Worm (Caenorhabditis elegans) whole organism, young adult: Measurements from ENCODE around the gene eor-2.

Experiments used
- F22D6.2 ChIP-seq: sonication (generic microtip); optimal IDR thresholded peaks from 2 replicates; lab custom pipeline; 2016; ENCODE audit warnings: mild to moderate bottlenecking, missing genetic modification characterization, missing compliant biosample characterization
- F55B11.4 ChIP-seq: sonication (generic microtip); optimal IDR thresholded peaks from 2 replicates; lab custom pipeline; 2016; ENCODE audit warnings: missing compliant biosample characterization, missing genetic modification characterization, borderline replicate concordance; ENCODE audit not compliant: insufficient read depth
- F57A8.1 ChIP-seq: fragments of 200-800 bp; sonication (Bioruptor generic); optimal IDR thresholded peaks from 2 replicates; lab custom pipeline; 2018; ENCODE audit warnings: mild to moderate bottlenecking, missing genetic modification characterization, moderate library complexity, missing compliant biosample characterization
- F57C9.4 ChIP-seq: sonication (generic microtip); optimal IDR thresholded peaks from 2 replicates; lab custom pipeline; 2017; ENCODE audit warnings: mild to moderate bottlenecking, missing genetic modification characterization, missing compliant biosample characterization
- K11D2.4 ChIP-seq: fragments of 200-800 bp; sonication (Bioruptor generic); IDR thresholded peaks from 2 replicates; pipeline ENCODE4 v1.3.6; 2022; ENCODE audit warnings: missing genetic modification reagents, missing genetic modification characterization, missing compliant biosample characterization
- T26A5.8 ChIP-seq: sonication (generic microtip); optimal IDR thresholded peaks from 2 replicates; lab custom pipeline; 2016; ENCODE audit warnings: missing genetic modification characterization, missing compliant biosample characterization
- ZK185.1 ChIP-seq: sonication (generic microtip); optimal IDR thresholded peaks from 2 replicates; lab custom pipeline; 2016; ENCODE audit warnings: mild to moderate bottlenecking, missing genetic modification characterization, missing compliant biosample characterization; ENCODE audit not compliant: poor library complexity, severe bottlenecking
- aptf-2 ChIP-seq: fragments of 200-800 bp; sonication (Bioruptor generic); conservative IDR thresholded peaks from 2 replicates; pipeline ENCODE4 v1.3.6; 2022; ENCODE audit warnings: missing genetic modification reagents, missing genetic modification characterization, missing compliant biosample characterization
- athp-1 ChIP-seq: sonication (generic microtip); optimal IDR thresholded peaks from 2 replicates; lab custom pipeline; 2017; ENCODE audit warnings: mild to moderate bottlenecking, missing genetic modification characterization, missing compliant biosample characterization
- attf-3 ChIP-seq: fragments of 200-800 bp; sonication (Bioruptor generic); conservative IDR thresholded peaks from 2 replicates; pipeline ENCODE4 v1.3.6; 2022; ENCODE audit warnings: missing genetic modification reagents, missing genetic modification characterization, missing compliant biosample characterization
- bed-1 ChIP-seq: fragments of 200-800 bp; sonication (Bioruptor generic); IDR thresholded peaks from 2 replicates; pipeline ENCODE4 v1.3.6; 2022; ENCODE audit warnings: missing genetic modification reagents, missing genetic modification characterization, missing compliant biosample characterization
- bed-2 ChIP-seq: fragments of 200-800 bp; sonication (Bioruptor generic); IDR thresholded peaks from 2 replicates; pipeline ENCODE4 v1.3.6; 2022; ENCODE audit warnings: missing genetic modification reagents, missing genetic modification characterization, missing compliant biosample characterization
- ccch-3 ChIP-seq: fragments of 200-800 bp; sonication (Bioruptor generic); optimal IDR thresholded peaks from 2 replicates; lab custom pipeline; 2018; ENCODE audit warnings: mild to moderate bottlenecking, missing genetic modification characterization, missing compliant biosample characterization
- ceh-27 ChIP-seq: fragments of 200-800 bp; sonication (Bioruptor generic); optimal IDR thresholded peaks from 2 replicates; lab custom pipeline; 2018; ENCODE audit warnings: mild to moderate bottlenecking, missing genetic modification characterization, moderate library complexity, missing compliant biosample characterization
- dpl-1 ChIP-seq: fragments of 150-350 bp; optimal IDR thresholded peaks from 2 replicates; lab custom pipeline; 2014; ENCODE audit warnings: missing biosample characterization, missing genetic modification reagents, missing genetic modification characterization
- egrh-3 ChIP-seq: fragments of 200-800 bp; sonication (Bioruptor generic); IDR thresholded peaks from 2 replicates; pipeline ENCODE4 v1.3.6; 2022; ENCODE audit warnings: missing genetic modification reagents, missing genetic modification characterization, missing compliant biosample characterization
- ekl-4 ChIP-seq: fragments of 200-800 bp; sonication (Bioruptor generic); IDR thresholded peaks from 2 replicates; pipeline ENCODE4 v1.3.6; 2022; ENCODE audit warnings: missing genetic modification reagents, missing genetic modification characterization, missing compliant biosample characterization
- ets-4 ChIP-seq: fragments of 200-800 bp; sonication (Bioruptor generic); optimal IDR thresholded peaks from 2 replicates; lab custom pipeline; 2018; ENCODE audit warnings: mild to moderate bottlenecking, missing genetic modification characterization, missing compliant biosample characterization
- hlh-12 ChIP-seq: sonication (generic microtip); optimal IDR thresholded peaks from 2 replicates; lab custom pipeline; 2016; ENCODE audit warnings: missing genetic modification characterization, missing compliant biosample characterization
- hmg-20 ChIP-seq: fragments of 200-800 bp; sonication (Bioruptor generic); IDR thresholded peaks from 2 replicates; pipeline ENCODE4 v1.3.6; 2022; ENCODE audit warnings: missing genetic modification reagents, missing genetic modification characterization, missing compliant biosample characterization
- hsf-1 ChIP-seq: fragments of 200-800 bp; sonication (Bioruptor generic); IDR thresholded peaks from 2 replicates; pipeline ENCODE4 v1.3.6; 2022; ENCODE audit warnings: missing genetic modification reagents, missing genetic modification characterization, missing compliant biosample characterization
- lin-54 ChIP-seq: fragments of 200-800 bp; sonication (Bioruptor generic); optimal IDR thresholded peaks from 2 replicates; lab custom pipeline; 2018; ENCODE audit warnings: mild to moderate bottlenecking, missing genetic modification characterization, missing compliant biosample characterization
- mel-28 ChIP-seq: sonication (generic microtip); optimal IDR thresholded peaks from 2 replicates; lab custom pipeline; 2016; ENCODE audit warnings: borderline replicate concordance, mild to moderate bottlenecking, missing genetic modification characterization, missing compliant biosample characterization
- nfya-1 ChIP-seq: sonication (generic microtip); optimal IDR thresholded peaks from 2 replicates; lab custom pipeline; 2017; ENCODE audit warnings: antibody characterized with exemption, missing compliant biosample characterization, missing genetic modification characterization, borderline replicate concordance; ENCODE audit not compliant: insufficient read depth
- nfya-2 ChIP-seq: fragments of 200-800 bp; sonication (Bioruptor generic); IDR thresholded peaks from 2 replicates; pipeline ENCODE4 v1.3.6; 2022; ENCODE audit warnings: missing genetic modification reagents, missing genetic modification characterization, missing compliant biosample characterization
- nfyb-1 ChIP-seq: fragments of 200-800 bp; sonication (Bioruptor generic); IDR thresholded peaks from 2 replicates; pipeline ENCODE4 v1.3.6; 2022; ENCODE audit warnings: missing genetic modification reagents, missing genetic modification characterization, missing compliant biosample characterization
- nhr-80 ChIP-seq: sonication (generic microtip); optimal IDR thresholded peaks from 2 replicates; lab custom pipeline; 2016; ENCODE audit warnings: missing genetic modification characterization, missing compliant biosample characterization
- pha-4 ChIP-seq: fragments of 150-350 bp; sonication (generic microtip); optimal IDR thresholded peaks from 2 replicates; lab custom pipeline; 2014; ENCODE audit warnings: missing biosample characterization, missing genetic modification reagents, missing genetic modification characterization
- rcor-1 ChIP-seq: fragments of 200-800 bp; sonication (Bioruptor generic); IDR thresholded peaks from 2 replicates; pipeline ENCODE4 v1.3.6; 2022; ENCODE audit warnings: missing genetic modification reagents, missing genetic modification characterization, missing compliant biosample characterization
- rec-8 ChIP-seq, 2 experiments: sonication (generic microtip); optimal IDR thresholded peaks; 2 replicates each; lab custom pipeline; 2016; ENCODE audit warnings: mild to moderate bottlenecking in 2 of 2, missing genetic modification characterization in 2 of 2, missing genetic modification reagents in 2 of 2, missing genotype in 2 of 2, missing biosample characterization in 1 of 2, missing compliant biosample characterization in 1 of 2, moderate library complexity in 1 of 2
- sea-2 ChIP-seq: fragments of 200-800 bp; sonication (Bioruptor generic); IDR thresholded peaks from 2 replicates; pipeline ENCODE4 v1.3.6; 2022; ENCODE audit warnings: missing genetic modification characterization, missing compliant biosample characterization
- snpc-1.3 ChIP-seq: sonication (generic microtip); optimal IDR thresholded peaks from 2 replicates; lab custom pipeline; 2017; ENCODE audit warnings: missing genetic modification characterization, mild to moderate bottlenecking, missing compliant biosample characterization, antibody characterized with exemption, moderate library complexity, missing genotype, missing genetic modification reagents; ENCODE audit not compliant: insufficient read depth
- snpc-4 ChIP-seq, 5 experiments: fragments of 150-350 bp in 1 of 5; sonication (generic microtip) in 4 of 5; optimal IDR thresholded peaks; 2 replicates each; lab custom pipeline; 2014 to 2018; ENCODE audit warnings: missing genetic modification characterization in 5 of 5, missing biosample characterization in 3 of 5, antibody characterized with exemption in 2 of 5, mild to moderate bottlenecking in 2 of 5, missing compliant biosample characterization in 2 of 5, missing genotype in 2 of 5, moderate library complexity in 2 of 5, missing genetic modification reagents in 1 of 5
- sptf-2 ChIP-seq: fragments of 200-800 bp; sonication (Bioruptor generic); optimal IDR thresholded peaks from 2 replicates; lab custom pipeline; 2018; ENCODE audit warnings: mild to moderate bottlenecking, missing genetic modification characterization, missing compliant biosample characterization
- tbp1 ChIP-seq: fragments of 200-800 bp; sonication (Bioruptor generic); optimal IDR thresholded peaks from 2 replicates; lab custom pipeline; 2018; ENCODE audit warnings: mild to moderate bottlenecking, missing genetic modification characterization, missing compliant biosample characterization
- tlf-1 ChIP-seq: fragments of 200-800 bp; sonication (Bioruptor generic); optimal IDR thresholded peaks from 2 replicates; lab custom pipeline; 2018; ENCODE audit warnings: mild to moderate bottlenecking, missing genetic modification characterization, missing compliant biosample characterization
- unc-130 ChIP-seq: sonication (generic microtip); optimal IDR thresholded peaks from 2 replicates; lab custom pipeline; 2016; ENCODE audit warnings: missing genetic modification reagents, missing genetic modification characterization, missing compliant biosample characterization
- unc-62 ChIP-seq: fragments of 150-350 bp; optimal IDR thresholded peaks from 2 replicates; lab custom pipeline; 2014; ENCODE audit warnings: missing biosample characterization, missing genetic modification reagents, missing genetic modification characterization
- ztf-18 ChIP-seq: sonication (generic microtip); optimal IDR thresholded peaks from 2 replicates; lab custom pipeline; 2016; ENCODE audit warnings: missing genotype, mild to moderate bottlenecking, missing genetic modification characterization, missing compliant biosample characterization
- ztf-22 ChIP-seq: fragments of 200-800 bp; sonication (Bioruptor generic); optimal IDR thresholded peaks from 2 replicates; lab custom pipeline; 2018; ENCODE audit warnings: mild to moderate bottlenecking, missing genetic modification characterization, moderate library complexity, missing compliant biosample characterization
- ztf-25 ChIP-seq: fragments of 200-800 bp; sonication (Bioruptor generic); IDR thresholded peaks from 2 replicates; pipeline ENCODE4 v1.3.6; 2022; ENCODE audit warnings: missing genetic modification reagents, missing genetic modification characterization, missing compliant biosample characterization
- ztf-28 ChIP-seq: fragments of 200-800 bp; sonication (Bioruptor generic); IDR thresholded peaks from 2 replicates; pipeline ENCODE4 v1.3.6; 2022; ENCODE audit warnings: missing genetic modification reagents, missing genetic modification characterization, missing compliant biosample characterization

The eor-2 gene

ce11 chrX:14563818-14564217 lies 39.0 kb upstream of the eor-2 start:
- TF ChIP-seq K11D2.4 (GFP tag; lab: Robert Waterston, UW) (0 out of 2 replicates have a peak, but pooled peaks have one; percentile 44), F57A8.1 (GFP tag; lab: Kevin White, UChicago) (no peak), ccch-3 (no peak), rcor-1 (GFP tag; lab: Robert Waterston, UW) (no peak), nfyb-1 (no peak)

ce11 chrX:14565245-14565644 lies 37.6 kb upstream of the eor-2 start:
- TF ChIP-seq nhr-80 (tag; lab: Kevin White, UChicago) (peak; percentile 19), tlf-1 (no peak), F22D6.2 (no peak), ztf-25 (GFP tag; lab: Robert Waterston, UW) (no peak), nfya-1 (no peak), ztf-28 (GFP tag; lab: Robert Waterston, UW) (no peak), ceh-27 (no peak), ztf-18 (tag; lab: Kevin White, UChicago) (no peak)

- no peak for TF ChIP-seq ets-4 (GFP tag; lab: Kevin White, UChicago)
These were observed 36.8 kb upstream of the eor-2 start for ce11 chrX:14566047-14566446.

ce11 chrX:14568258-14568763 lies 34.5 kb upstream of the eor-2 start:
- TF ChIP-seq tlf-1 (no peak), mel-28 (no peak), hlh-12 (no peak), nfya-2 (GFP tag; lab: Robert Waterston, UW) (no peak), T26A5.8 (no peak), attf-3 (GFP tag; lab: Robert Waterston, UW) (no peak), snpc-4 (GFP tag; optimal IDR thresholded peaks at IDR 0.05; lab: Kevin White, UChicago) (no peak), snpc-4 (tag; optimal IDR thresholded peaks at IDR 0.05; lab: Kevin White, UChicago) (no peak), bed-1 (GFP tag; lab: Robert Waterston, UW) (no peak), unc-130 (GFP tag; lab: Kevin White, UChicago) (no peak), tbp1 (no peak), sea-2 (GFP tag; lab: Robert Waterston, UW) (no peak), aptf-2 (GFP tag; lab: Robert Waterston, UW) (no peak), hmg-20 (GFP tag; lab: Robert Waterston, UW) (no peak)

DNA sequence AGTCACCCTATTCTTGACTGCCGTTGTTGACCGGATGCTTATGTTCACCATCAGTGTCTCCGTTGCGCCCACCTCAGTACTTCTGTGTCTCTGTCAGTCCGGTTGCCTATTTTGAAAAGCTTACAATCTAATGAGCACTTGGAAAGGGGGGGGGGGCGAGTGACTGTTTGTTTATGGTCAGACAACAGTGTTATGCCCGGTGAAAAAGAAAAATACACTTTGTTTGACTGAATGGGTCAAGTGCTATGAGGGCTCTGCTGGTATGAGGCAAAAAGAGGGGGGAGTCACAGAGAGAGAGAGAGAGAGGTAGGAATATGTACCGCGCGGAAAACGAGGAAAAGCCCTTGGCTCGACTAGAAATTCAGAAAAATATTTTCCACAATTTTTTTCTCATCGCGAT lies 31.5 kb upstream of the eor-2 start:
- TF ChIP-seq snpc-1.3 (no peak), bed-2 (GFP tag; lab: Robert Waterston, UW) (no peak), tlf-1 (no peak), ztf-22 (GFP tag; lab: Kevin White, UChicago) (no peak), rec-8 (tag; optimal IDR thresholded peaks at IDR 0.05; lab: Kevin White, UChicago) (no peak), lin-54 (no peak), attf-3 (GFP tag; lab: Robert Waterston, UW) (no peak), dpl-1 (GFP tag; lab: Kevin White, UChicago) (no peak), hsf-1 (GFP tag; lab: Robert Waterston, UW) (no peak), ekl-4 (GFP tag; lab: Robert Waterston, UW) (no peak), hmg-20 (GFP tag; lab: Robert Waterston, UW) (no peak), athp-1 (tag; lab: Kevin White, UChicago) (no peak), F55B11.4 (tag; lab: Kevin White, UChicago) (no peak), F57C9.4 (tag; lab: Kevin White, UChicago) (no peak), ZK185.1 (tag; lab: Kevin White, UChicago) (no peak), pha-4 (tag; lab: Kevin White, UChicago) (no peak), egrh-3 (GFP tag; lab: Robert Waterston, UW) (no peak), unc-62 (GFP tag; lab: Kevin White, UChicago) (no peak), sptf-2 (GFP tag; lab: Kevin White, UChicago) (no peak)
